Worm (Caenorhabditis elegans) whole organism, dauer: ENCODE data around the gene F22B8.7.

Experiments used
- unc-62 ChIP-seq: sonication (generic microtip); optimal IDR thresholded peaks from 2 replicates; lab custom pipeline; 2017; ENCODE audit warnings: missing biosample characterization, missing genetic modification reagents, missing genetic modification characterization

Gene F22B8.7

DNA sequence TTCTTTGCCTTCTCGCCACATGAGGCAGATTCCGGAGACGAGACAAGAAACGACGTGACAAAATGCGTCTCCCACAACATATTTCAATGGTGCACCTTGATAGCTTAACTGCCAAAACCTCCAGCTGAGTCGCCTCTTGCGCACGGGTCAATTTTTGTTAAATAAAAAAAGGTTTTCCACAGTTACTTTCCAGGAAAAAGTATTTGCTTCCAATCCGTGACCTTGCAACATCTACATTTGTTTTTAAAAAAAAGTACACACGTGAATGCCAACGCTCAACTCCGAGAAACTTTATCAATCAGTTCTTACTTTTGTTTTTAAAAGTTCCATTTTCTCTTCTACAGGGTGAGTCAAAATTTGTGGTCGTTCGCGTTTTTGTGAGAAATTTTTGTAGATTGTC lies at the start of gene F22B8.7:
TSS of gene F22B8.7 (plus strand) at position 301 of the 400 bp plus-strand sequence.
- no peak for TF ChIP-seq unc-62 (GFP tag; lab: Kevin White, UChicago)

DNA sequence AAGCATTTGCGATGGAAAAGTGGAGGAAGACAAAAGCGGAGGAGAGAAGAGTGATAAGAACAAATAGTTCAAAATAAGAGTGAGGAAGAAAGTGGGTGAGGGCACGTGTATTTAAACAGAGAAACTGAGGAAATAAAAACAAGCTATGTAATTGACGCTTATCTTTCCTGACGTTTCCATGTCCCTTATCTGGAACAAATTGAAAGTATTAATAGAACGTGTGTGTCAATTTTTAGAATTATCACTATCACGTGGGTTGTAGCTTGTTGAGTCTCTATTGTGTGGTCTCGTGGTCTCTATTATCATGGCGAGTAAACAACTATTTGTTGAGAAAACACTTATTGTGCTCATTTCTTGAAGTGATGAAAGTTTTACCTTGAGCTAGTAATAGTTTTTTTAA lies 48.5 kb upstream of the F22B8.7 start, which contains the start of gene T10C6.15:
TSS of gene T10C6.15 (minus strand) at position 104 of the 400 bp plus-strand sequence.
- no peak for TF ChIP-seq unc-62 (GFP tag; lab: Kevin White, UChicago)

ce11 chrV:16046573-16046972 lies 47.8 kb upstream of the F22B8.7 start, which contains the start of gene ZK285.2:
ZK285.2 (plus strand) TSS chrV:16046873.
- TF ChIP-seq unc-62 (GFP tag; lab: Kevin White, UChicago) = no peak

- TF ChIP-seq unc-62 (GFP tag; lab: Kevin White, UChicago) = no peak
Measured at ce11 chrV:16047052-16047451, 47.3 kb upstream of the F22B8.7 start.

DNA sequence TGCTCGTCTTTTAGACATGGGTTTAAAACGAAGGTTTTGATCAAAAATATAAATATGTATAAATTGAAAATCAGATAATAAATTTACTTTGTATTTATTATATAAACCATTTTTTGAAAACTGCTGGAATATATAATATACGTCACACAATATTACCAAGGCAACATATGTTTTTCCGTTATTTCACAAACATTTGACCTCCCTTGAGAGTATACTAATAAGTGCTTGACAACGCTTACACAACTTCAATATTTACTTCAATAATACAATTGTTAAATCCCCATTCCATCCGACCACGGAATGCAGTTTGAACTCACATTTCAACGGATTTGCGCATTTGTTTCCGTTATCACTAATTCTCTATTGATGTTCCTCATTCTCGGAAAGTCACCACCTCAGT lies 46.9 kb upstream of the F22B8.7 start, which contains the start of gene str-198:
TSS of gene str-198 (plus strand) at position 301 of the 400 bp plus-strand sequence.
- no peak for TF ChIP-seq unc-62 (GFP tag; lab: Kevin White, UChicago)

DNA sequence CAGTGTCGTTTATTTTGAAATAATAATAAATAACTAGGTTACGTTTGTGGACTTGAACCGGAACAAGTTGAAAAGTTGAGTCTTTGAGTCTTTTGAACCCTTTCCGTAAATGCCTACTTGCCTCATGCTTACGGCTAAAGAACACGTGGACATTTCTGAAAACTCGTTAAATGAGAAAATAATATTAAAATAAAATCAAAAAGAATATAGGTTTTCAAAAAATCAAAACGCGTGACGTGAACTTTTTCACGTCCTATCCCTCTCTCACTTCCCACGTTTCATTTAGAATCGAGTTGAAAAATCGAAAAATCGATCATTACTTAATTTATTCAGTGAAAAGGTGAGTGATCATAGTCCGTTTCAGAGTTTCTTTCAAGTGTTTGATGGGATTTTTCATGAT lies 45.2 kb upstream of the F22B8.7 start, which contains the start of gene best-12:
TSS of gene best-12 (plus strand) at position 301 of the 400 bp plus-strand sequence.
- no peak for TF ChIP-seq unc-62 (GFP tag; lab: Kevin White, UChicago)

- no peak for TF ChIP-seq unc-62 (GFP tag; lab: Kevin White, UChicago)
Measured at ce11 chrV:16053373-16053772, 41.0 kb upstream of the F22B8.7 start, which contains the start of gene F14H3.3. F14H3.3 (minus strand) TSS chrV:16053473.

DNA sequence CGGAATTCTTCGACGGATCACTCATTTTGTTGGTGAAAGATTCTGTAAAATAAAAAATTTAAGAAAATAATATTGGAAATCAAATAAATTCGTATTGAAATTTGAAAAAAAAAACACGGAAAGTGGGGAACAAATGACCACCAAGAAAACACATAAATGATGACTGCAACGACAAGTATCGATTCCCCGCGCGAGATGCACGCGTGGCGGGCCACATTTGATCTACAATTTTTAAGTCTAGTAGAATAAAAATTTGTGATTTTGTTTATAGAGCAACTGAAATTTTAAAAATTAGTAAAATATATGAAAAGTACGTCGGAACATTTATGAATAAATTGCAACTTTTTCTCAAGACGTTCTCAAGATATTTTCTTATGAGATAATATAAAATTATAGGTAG lies 39.4 kb upstream of the F22B8.7 start, which contains the start of gene F14H3.4:
TSS of gene F14H3.4 (minus strand) at position 42 of the 400 bp plus-strand sequence.
- no peak for TF ChIP-seq unc-62 (GFP tag; lab: Kevin White, UChicago)

- no peak for TF ChIP-seq unc-62 (GFP tag; lab: Kevin White, UChicago)
Measured at ce11 chrV:16057010-16057463, 37.3 kb upstream of the F22B8.7 start, which contains the start of gene F14H3.5. F14H3.5 (minus strand) TSS chrV:16057060.

- no peak for TF ChIP-seq unc-62 (GFP tag; lab: Kevin White, UChicago)
Measured at ce11 chrV:16058872-16059271, 35.5 kb upstream of the F22B8.7 start, which contains the start of gene F14H3.6. F14H3.6 (minus strand) TSS chrV:16058893.

DNA sequence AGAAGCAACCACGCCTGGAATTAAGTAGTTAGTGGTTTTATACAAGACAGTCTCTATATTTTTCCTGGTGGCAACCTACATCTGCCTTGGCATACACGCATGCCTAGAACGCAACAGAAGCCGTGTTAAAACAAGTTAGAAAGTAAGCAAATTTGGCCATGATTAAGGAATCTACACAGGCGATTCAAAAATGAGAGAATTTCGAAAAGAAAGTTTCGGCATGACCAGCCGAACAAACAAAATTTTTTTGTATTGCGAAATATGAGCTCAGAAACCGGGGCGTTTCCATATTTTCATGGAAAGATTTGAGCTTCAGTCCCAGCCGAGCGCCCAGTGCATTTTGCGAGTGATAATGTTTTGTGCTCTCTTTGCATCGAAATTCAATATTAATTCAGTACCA lies 34.2 kb upstream of the F22B8.7 start, which contains the start of gene F14H3.15:
TSS of gene F14H3.15 (minus strand) at position 101 of the 400 bp plus-strand sequence.
- TF ChIP-seq unc-62 (GFP tag; lab: Kevin White, UChicago) = no peak

- no peak for TF ChIP-seq unc-62 (GFP tag; lab: Kevin White, UChicago)
Measured at ce11 chrV:16061993-16062392, 32.4 kb upstream of the F22B8.7 start, which contains the start of gene fbxa-100. fbxa-100 (minus strand) TSS chrV:16062093.

- no peak for TF ChIP-seq unc-62 (GFP tag; lab: Kevin White, UChicago)
Measured at ce11 chrV:16062788-16063187, 31.6 kb upstream of the F22B8.7 start, which contains the start of gene F14H3.14. F14H3.14 (minus strand) TSS chrV:16062888.

- no peak for TF ChIP-seq unc-62 (GFP tag; lab: Kevin White, UChicago)
Measured at ce11 chrV:16068938-16069337, 25.4 kb upstream of the F22B8.7 start, which contains the start of gene cyp-35D1. cyp-35D1 (plus strand) TSS chrV:16069238.

DNA sequence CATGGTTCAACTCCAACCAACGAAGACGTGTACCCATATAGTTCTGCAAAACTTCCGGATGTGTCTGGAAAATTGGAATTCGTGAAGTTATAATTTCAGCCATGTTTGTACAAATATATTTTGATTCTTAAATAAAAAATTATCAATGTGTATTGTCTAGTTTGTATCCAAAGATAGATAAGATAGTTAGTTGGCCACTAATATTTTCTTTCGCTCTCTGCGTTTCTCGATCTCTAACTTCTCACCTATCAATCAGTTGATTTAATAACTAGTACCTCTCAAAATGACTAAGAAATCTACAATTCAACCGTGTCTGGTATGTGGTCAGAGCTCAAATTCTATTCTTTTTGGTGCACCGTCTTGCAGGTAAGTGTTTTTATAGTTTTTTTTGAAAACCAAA lies 23.2 kb upstream of the F22B8.7 start, which contains the start of gene nhr-176:
TSS of gene nhr-176 (plus strand) at position 159 of the 400 bp plus-strand sequence.
- TF ChIP-seq unc-62 (GFP tag; lab: Kevin White, UChicago) = no peak

- TF ChIP-seq unc-62 (GFP tag; lab: Kevin White, UChicago) = no peak
Measured at ce11 chrV:16073856-16074255, 20.5 kb upstream of the F22B8.7 start, which contains the start of gene srj-10. srj-10 (minus strand) TSS chrV:16073956.
